Fruit fly (Drosophila melanogaster) whole organism, pupa: ENCODE results near the gene dmrt99B.

ENCODE experiments used
- CG14655 ChIP-seq: fragments of 200-800 bp; sonication (Bioruptor generic); optimal IDR thresholded peaks from 3 replicates; lab custom pipeline; 2017; ENCODE audit warnings: mild to moderate bottlenecking, missing biosample characterization, missing genetic modification reagents, missing genetic modification characterization
- CG8159 ChIP-seq: fragments of 200-800 bp; sonication (Bioruptor generic); optimal IDR thresholded peaks from 3 replicates; lab custom pipeline; 2018; ENCODE audit warnings: missing biosample characterization, mild to moderate bottlenecking, missing genetic modification characterization, moderate library complexity
- Pif1A ChIP-seq: fragments of 200-800 bp; sonication (Bioruptor generic); optimal IDR thresholded peaks from 3 replicates; lab custom pipeline; 2016; ENCODE audit warnings: missing biosample characterization, missing genetic modification characterization

- TF ChIP-seq CG8159 (no peak), Pif1A (GFP tag; lab: Kevin White, UChicago) (no peak), CG14655 (no peak)
These were observed 3.2 kb upstream of the dmrt99B start, which contains the start of gene Obp99c for dm6 chr3R:29689211-29689610.
